Fruit fly (Drosophila melanogaster) whole organism, embryonic: ENCODE results near the gene Prp18.

ENCODE experiments used
- Asciz ChIP-seq: fragments of 200-800 bp; sonication (Bioruptor generic); optimal IDR thresholded peaks from 2 replicates; lab custom pipeline; 2017; ENCODE audit warnings: missing biosample characterization, mild to moderate bottlenecking, missing genetic modification characterization, missing genetic modification reagents
- Blimp-1 ChIP-seq: fragments of 200-800 bp; sonication (Bioruptor generic); optimal IDR thresholded peaks from 3 replicates; lab custom pipeline; 2018; ENCODE audit warnings: missing biosample characterization, missing genetic modification characterization, mild to moderate bottlenecking, moderate library complexity, missing genetic modification reagents
- CG11085 ChIP-seq: fragments of 200-800 bp; sonication (Bioruptor generic); IDR thresholded peaks from 2 replicates; pipeline ENCODE4 v1.3.6; 2022; ENCODE audit warnings: missing biosample characterization, missing genetic modification characterization
- CG11695 ChIP-seq: fragments of 200-800 bp; sonication (Bioruptor generic); IDR thresholded peaks from 3 replicates; pipeline ENCODE4 v1.3.6; 2022; ENCODE audit warnings: missing biosample characterization, missing genetic modification characterization
- CG13296 ChIP-seq: fragments of 200-800 bp; sonication (Bioruptor generic); optimal IDR thresholded peaks from 3 replicates; lab custom pipeline; 2018; ENCODE audit warnings: missing biosample characterization, mild to moderate bottlenecking, missing genetic modification characterization
- CG14860 ChIP-seq: fragments of 200-800 bp; sonication (Bioruptor generic); IDR thresholded peaks from 3 replicates; pipeline ENCODE4 v1.3.6; 2022; ENCODE audit warnings: missing biosample characterization, missing genetic modification characterization; ENCODE audit not compliant: partially characterized antibody
- CG15269 ChIP-seq: fragments of 200-800 bp; sonication (Bioruptor generic); optimal IDR thresholded peaks from 2 replicates; lab custom pipeline; 2018; ENCODE audit warnings: missing biosample characterization, mild to moderate bottlenecking, missing genetic modification characterization, moderate library complexity
- CG15601 ChIP-seq: fragments of 200-800 bp; sonication (Bioruptor generic); optimal IDR thresholded peaks from 3 replicates; lab custom pipeline; 2019; ENCODE audit warnings: missing biosample characterization, mild to moderate bottlenecking, missing genetic modification characterization, moderate library complexity
- CG17912 ChIP-seq: fragments of 200-800 bp; sonication (Bioruptor generic); optimal IDR thresholded peaks from 2 replicates; lab custom pipeline; 2018; ENCODE audit warnings: missing biosample characterization, mild to moderate bottlenecking, missing genetic modification characterization
- CG18619 ChIP-seq: fragments of 200-800 bp; sonication (Bioruptor generic); optimal IDR thresholded peaks from 3 replicates; lab custom pipeline; 2017; ENCODE audit warnings: missing biosample characterization, mild to moderate bottlenecking, missing genetic modification characterization
- CG2678 ChIP-seq: fragments of 200-800 bp; sonication (Bioruptor generic); optimal IDR thresholded peaks from 3 replicates; lab custom pipeline; 2019; ENCODE audit warnings: missing biosample characterization, mild to moderate bottlenecking, missing genetic modification characterization, moderate library complexity
- CG30431 ChIP-seq: fragments of 200-800 bp; sonication (Bioruptor generic); optimal IDR thresholded peaks from 2 replicates; lab custom pipeline; 2017; ENCODE audit warnings: missing biosample characterization, missing genetic modification characterization
- CG4360 ChIP-seq: fragments of 200-800 bp; sonication (Bioruptor generic); IDR thresholded peaks from 2 replicates; pipeline ENCODE4 v1.3.6; 2022; ENCODE audit warnings: missing biosample characterization, missing genetic modification characterization
- CG43689 ChIP-seq: fragments of 200-800 bp; sonication (Bioruptor generic); IDR thresholded peaks from 2 replicates; pipeline ENCODE4 v1.3.6; 2022; ENCODE audit warnings: missing biosample characterization, missing genetic modification characterization
- CG4617 ChIP-seq: fragments of 200-800 bp; sonication (Bioruptor generic); optimal IDR thresholded peaks from 3 replicates; lab custom pipeline; 2016; ENCODE audit warnings: missing biosample characterization, missing genetic modification characterization, borderline replicate concordance
- CG6654 ChIP-seq: fragments of 200-800 bp; sonication (Bioruptor generic); optimal IDR thresholded peaks from 2 replicates; lab custom pipeline; 2017; ENCODE audit warnings: missing biosample characterization, mild to moderate bottlenecking, missing genetic modification characterization
- CG6689 ChIP-seq: fragments of 200-800 bp; sonication (Bioruptor generic); IDR thresholded peaks from 2 replicates; pipeline ENCODE4 v1.3.6; 2022; ENCODE audit warnings: missing biosample characterization, missing genetic modification characterization
- CG7745 ChIP-seq: fragments of 200-800 bp; sonication (Bioruptor generic); optimal IDR thresholded peaks from 2 replicates; lab custom pipeline; 2018; ENCODE audit warnings: missing biosample characterization, mild to moderate bottlenecking, missing genetic modification characterization, moderate library complexity
- CG8290 ChIP-seq, 3 experiments: fragments of 200-800 bp; sonication (Bioruptor generic); optimal IDR thresholded peaks; 2 replicates each; lab custom pipeline; 2016 to 2019; ENCODE audit warnings: missing biosample characterization in 3 of 3, missing genetic modification characterization in 3 of 3, mild to moderate bottlenecking in 2 of 3, moderate library complexity in 1 of 3
- CG8924 ChIP-seq: fragments of 200-800 bp; optimal IDR thresholded peaks from 3 replicates; lab custom pipeline; 2019; ENCODE audit warnings: missing biosample characterization, mild to moderate bottlenecking, missing genetic modification characterization, moderate library complexity
- CG9932 ChIP-seq: fragments of 200-800 bp; sonication (Bioruptor generic); IDR thresholded peaks from 2 replicates; pipeline ENCODE4 v1.3.6; 2022; ENCODE audit warnings: missing biosample characterization, missing genetic modification characterization
- D19B ChIP-seq: fragments of 200-800 bp; sonication (Bioruptor generic); optimal IDR thresholded peaks from 2 replicates; lab custom pipeline; 2017; ENCODE audit warnings: missing biosample characterization, mild to moderate bottlenecking, missing genetic modification characterization
- Doc2 ChIP-seq: fragments of 200-800 bp; sonication (Bioruptor generic); IDR thresholded peaks from 2 replicates; pipeline ENCODE4 v1.3.6; 2022; ENCODE audit warnings: missing biosample characterization, missing genetic modification characterization
- Fer1 ChIP-seq: fragments of 200-800 bp; sonication (Bioruptor generic); optimal IDR thresholded peaks from 2 replicates; lab custom pipeline; 2017; ENCODE audit warnings: missing biosample characterization, mild to moderate bottlenecking, missing genetic modification characterization
- Fer2 ChIP-seq: fragments of 200-800 bp; sonication (Bioruptor generic); optimal IDR thresholded peaks from 2 replicates; lab custom pipeline; 2018; ENCODE audit warnings: missing biosample characterization, mild to moderate bottlenecking, missing genetic modification characterization, moderate library complexity
- Fer3 ChIP-seq: fragments of 200-800 bp; sonication (Bioruptor generic); optimal IDR thresholded peaks from 2 replicates; lab custom pipeline; 2018; ENCODE audit warnings: missing biosample characterization, mild to moderate bottlenecking, missing genetic modification characterization, moderate library complexity
- HLH3B ChIP-seq: fragments of 200-800 bp; sonication (Bioruptor generic); IDR thresholded peaks from 2 replicates; pipeline ENCODE4 v1.3.6; 2022; ENCODE audit warnings: missing biosample characterization, missing genetic modification characterization
- Hmr ChIP-seq: fragments of 200-800 bp; sonication (Bioruptor generic); optimal IDR thresholded peaks from 3 replicates; lab custom pipeline; 2017; ENCODE audit warnings: mild to moderate bottlenecking, missing biosample characterization, missing genetic modification reagents, missing genetic modification characterization
- Jarid2 ChIP-seq: fragments of 200-800 bp; sonication (Bioruptor generic); optimal IDR thresholded peaks from 3 replicates; lab custom pipeline; 2017; ENCODE audit warnings: mild to moderate bottlenecking, missing biosample characterization, missing genetic modification reagents, missing genetic modification characterization
- Meics ChIP-seq: fragments of 200-800 bp; sonication (Bioruptor generic); optimal IDR thresholded peaks from 2 replicates; lab custom pipeline; 2017; ENCODE audit warnings: missing biosample characterization, mild to moderate bottlenecking, missing genetic modification characterization
- NC2α ChIP-seq: fragments of 200-800 bp; sonication (Bioruptor generic); optimal IDR thresholded peaks from 2 replicates; lab custom pipeline; 2016; ENCODE audit warnings: missing biosample characterization, missing genetic modification characterization
- Poxn ChIP-seq: fragments of 200-800 bp; sonication (Bioruptor generic); IDR thresholded peaks from 2 replicates; pipeline ENCODE4 v1.3.6; 2022; ENCODE audit warnings: missing biosample characterization, missing genetic modification characterization
- Sox102F ChIP-seq: fragments of 200-800 bp; sonication (Bioruptor generic); optimal IDR thresholded peaks from 2 replicates; lab custom pipeline; 2018; ENCODE audit warnings: missing biosample characterization, mild to moderate bottlenecking, missing genetic modification characterization, moderate library complexity
- Spps ChIP-seq: fragments of 200-800 bp; sonication (Bioruptor generic); optimal IDR thresholded peaks from 2 replicates; lab custom pipeline; 2018; ENCODE audit warnings: missing biosample characterization, mild to moderate bottlenecking, missing genetic modification characterization
- ap ChIP-seq: fragments of 200-800 bp; sonication (Bioruptor generic); IDR thresholded peaks from 2 replicates; pipeline ENCODE4 v1.3.6; 2022; ENCODE audit warnings: missing biosample characterization, missing genetic modification characterization
- ara ChIP-seq: fragments of 200-800 bp; sonication (Bioruptor generic); IDR thresholded peaks from 2 replicates; pipeline ENCODE4 v1.3.6; 2022; ENCODE audit warnings: missing biosample characterization, missing genetic modification characterization
- cas ChIP-seq: fragments of 200-800 bp; sonication (Bioruptor generic); IDR thresholded peaks from 2 replicates; pipeline ENCODE4 v1.3.6; 2022; ENCODE audit warnings: missing biosample characterization, missing genetic modification characterization
- h ChIP-seq: fragments of >200 bp; optimal IDR thresholded peaks from 2 replicates; lab custom pipeline; 2017
- hbn ChIP-seq: fragments of 200-800 bp; sonication (Bioruptor generic); IDR thresholded peaks from 2 replicates; pipeline ENCODE4 v1.3.6; 2022; ENCODE audit warnings: missing biosample characterization, missing genetic modification characterization; ENCODE audit not compliant: partially characterized antibody
- lab ChIP-seq: fragments of 200-800 bp; sonication (Bioruptor generic); optimal IDR thresholded peaks from 3 replicates; lab custom pipeline; 2017; ENCODE audit warnings: missing biosample characterization, missing genetic modification characterization, mild to moderate bottlenecking, moderate library complexity, missing genetic modification reagents
- lmd ChIP-seq: fragments of 200-800 bp; sonication (Bioruptor generic); IDR thresholded peaks from 2 replicates; pipeline ENCODE4 v1.3.6; 2022; ENCODE audit warnings: missing biosample characterization, missing genetic modification characterization
- mam ChIP-seq: fragments of 200-800 bp; sonication (Bioruptor generic); optimal IDR thresholded peaks from 3 replicates; lab custom pipeline; 2016; ENCODE audit warnings: missing biosample characterization, missing genetic modification characterization
- pho ChIP-seq: fragments of 200-800 bp; sonication (Bioruptor generic); optimal IDR thresholded peaks from 2 replicates; lab custom pipeline; 2016; ENCODE audit warnings: missing biosample characterization, missing genetic modification characterization
- run ChIP-seq: fragments of 200-800 bp; sonication (Bioruptor generic); optimal IDR thresholded peaks from 3 replicates; lab custom pipeline; 2018; ENCODE audit warnings: missing biosample characterization, mild to moderate bottlenecking, missing genetic modification characterization
- sim ChIP-seq: fragments of 200-800 bp; sonication (Bioruptor generic); IDR thresholded peaks from 2 replicates; pipeline ENCODE4 v1.3.6; 2022; ENCODE audit warnings: missing biosample characterization, missing genetic modification characterization
- tio ChIP-seq: fragments of 200-800 bp; sonication (Bioruptor generic); optimal IDR thresholded peaks from 2 replicates; lab custom pipeline; 2017; ENCODE audit warnings: missing biosample characterization, missing genetic modification characterization, inconsistent platforms
- trem ChIP-seq: fragments of 200-800 bp; optimal IDR thresholded peaks from 3 replicates; lab custom pipeline; 2019; ENCODE audit warnings: missing biosample characterization, mild to moderate bottlenecking, missing genetic modification characterization, moderate library complexity
- twi ChIP-seq: fragments of 200-800 bp; optimal IDR thresholded peaks from 2 replicates; lab custom pipeline; 2019; ENCODE audit warnings: missing biosample characterization, mild to moderate bottlenecking, missing genetic modification characterization, moderate library complexity
- zen2 ChIP-seq: fragments of 200-800 bp; sonication (Bioruptor generic); IDR thresholded peaks from 3 replicates; pipeline ENCODE4 v1.3.6; 2022; ENCODE audit warnings: missing biosample characterization, missing genetic modification characterization; ENCODE audit not compliant: partially characterized antibody

Prp18 gene

DNA sequence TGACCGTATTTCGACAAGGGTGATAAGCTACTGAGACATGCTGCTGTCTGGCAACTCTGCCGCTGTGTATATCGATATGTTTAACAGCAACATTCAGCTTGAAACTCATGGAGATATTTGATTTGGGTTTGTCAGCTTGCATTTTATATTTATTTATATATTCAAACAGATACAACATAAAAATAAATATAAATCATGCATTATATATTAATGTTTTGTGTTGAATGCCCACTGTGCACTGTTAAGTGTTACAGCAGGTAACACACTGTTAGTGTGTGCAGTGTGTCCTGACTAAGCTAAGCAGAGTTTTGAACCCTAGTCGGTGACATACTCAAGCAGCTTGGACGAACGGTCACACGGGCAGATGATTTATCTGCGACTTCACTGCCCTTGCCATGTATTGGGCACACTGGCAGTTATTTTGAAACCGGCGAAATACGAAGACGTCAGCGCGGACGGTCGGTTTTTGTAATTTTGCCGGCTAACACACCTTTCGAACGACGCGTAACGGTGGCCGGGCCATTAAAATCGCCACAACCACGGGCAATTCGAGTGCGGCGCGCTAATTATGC is 47.4 kb downstream of the Prp18 start, which contains the start of the genes snRNP-U1-C and gukh (continued):
- peak; percentile 74 for TF ChIP-seq CG18619 (GFP tag; lab: Kevin White, UChicago)
- peak; percentile 45; the same call in 1 of the 3 replicates for TF ChIP-seq zen2
- peak; percentile 49 for TF ChIP-seq CG4360 (GFP tag; lab: Robert Waterston, UW)
- TF ChIP-seq sim (GFP tag; lab: Robert Waterston, UW), result 0 out of 2 replicates have a peak, but pooled peaks have one; percentile 24
- peak; percentile 28 for TF ChIP-seq CG17912 (GFP tag; lab: Kevin White, UChicago)
- no peak for TF ChIP-seq CG6654 (GFP tag; lab: Kevin White, UChicago)
- TF ChIP-seq mam, result peak; percentile 31
- TF ChIP-seq CG4617 (GFP tag; lab: Kevin White, UChicago), result peak; percentile 88
- peak; percentile 85 for TF ChIP-seq CG11695
- TF ChIP-seq run (tag; lab: Kevin White, UChicago), result peak; percentile 55
- peak; percentile 86 for TF ChIP-seq CG15269 (tag; lab: Kevin White, UChicago)
- TF ChIP-seq trem, result peak; percentile 85
- no peak for TF ChIP-seq Doc2 (GFP tag; lab: Robert Waterston, UW)
- TF ChIP-seq Blimp-1 (GFP tag; lab: Kevin White, UChicago), result peak; percentile 77
- peak; percentile 84 for TF ChIP-seq Sox102F
- TF ChIP-seq CG30431 (GFP tag; lab: Kevin White, UChicago), result peak; percentile 46
- peak; percentile 69; the same call in 1 of the 2 replicates for TF ChIP-seq hbn (GFP tag; lab: Robert Waterston, UW)
- no peak for TF ChIP-seq ara (GFP tag; lab: Robert Waterston, UW)
- TF ChIP-seq twi, result peak; percentile 66
- no peak for TF ChIP-seq NC2α (GFP tag; lab: Kevin White, UChicago)
- peak; percentile 41 for TF ChIP-seq D19B (GFP tag; lab: Kevin White, UChicago)
- TF ChIP-seq Spps (tag; lab: Kevin White, UChicago), result peak; percentile 50
- peak; percentile 88 for TF ChIP-seq lab (GFP tag; lab: Kevin White, UChicago)
- peak; percentile 74 for TF ChIP-seq CG13296 (GFP tag; lab: Kevin White, UChicago)
- no peak for TF ChIP-seq CG7745 (tag; lab: Kevin White, UChicago)
- TF ChIP-seq Fer3, result peak; percentile 86
- TF ChIP-seq Fer1, result peak; percentile 80
- peak; percentile 90 for TF ChIP-seq CG8924 (tag; lab: Kevin White, UChicago)
- peak; percentile 35 for TF ChIP-seq Poxn (GFP tag; lab: Robert Waterston, UW)
- TF ChIP-seq lmd (GFP tag; lab: Robert Waterston, UW), result peak; percentile 82
- TF ChIP-seq Meics (GFP tag; lab: Kevin White, UChicago), result peak; percentile 73
- peak; percentile 29 for TF ChIP-seq Asciz (GFP tag; lab: Kevin White, UChicago)
- peak; percentile 82 for TF ChIP-seq CG2678 (tag; lab: Kevin White, UChicago)
- peak; percentile 65 for TF ChIP-seq Fer2 (tag; lab: Kevin White, UChicago)
- TF ChIP-seq CG11085 (GFP tag; lab: Robert Waterston, UW), result peak; percentile 84
- peak; percentile 83 for TF ChIP-seq HLH3B (GFP tag; lab: Robert Waterston, UW)
- peak; percentile 94 for TF ChIP-seq CG9932
- TF ChIP-seq pho, result peak; percentile 32
- peak; percentile 72 for TF ChIP-seq CG6689 (GFP tag; lab: Robert Waterston, UW)
- TF ChIP-seq tio (GFP tag; lab: Kevin White, UChicago), result peak; percentile 74
- peak; percentile 84 for TF ChIP-seq Hmr
- peak; percentile 98 for TF ChIP-seq Jarid2 (GFP tag; lab: Kevin White, UChicago)
- 0 out of 3 replicates have a peak, but pooled peaks have one; percentile 32 for TF ChIP-seq CG14860 (GFP tag; lab: Robert Waterston, UW)
- TF ChIP-seq CG15601 (tag; lab: Kevin White, UChicago), result peak; percentile 73
- peak; percentile 73; the same call in 1 of the 2 replicates for TF ChIP-seq CG43689
- peak; percentile 81 for TF ChIP-seq ap (GFP tag; lab: Robert Waterston, UW)
- peak; percentile 76 for TF ChIP-seq CG8290 (GFP tag; optimal IDR thresholded peaks at IDR 0.05; lab: Kevin White, UChicago)
- peak in 1 of 2 experiments; percentile 91 for TF ChIP-seq CG8290 (tag; optimal IDR thresholded peaks at IDR 0.05; lab: Kevin White, UChicago)
- TF ChIP-seq cas, result peak; percentile 84
- TF ChIP-seq h (lab: Kevin White, UChicago), result no peak
